Worm (Caenorhabditis elegans) whole organism, L4/young adult: ENCODE measurements around the gene Y17G7B.20.

Experiments used
- W03F9.2 ChIP-seq: fragments of 150-350 bp; optimal IDR thresholded peaks from 2 replicates; lab custom pipeline; 2014; ENCODE audit warnings: missing biosample characterization, missing genetic modification characterization
- dao-5 ChIP-seq: sonication (generic microtip); optimal IDR thresholded peaks from 2 replicates; lab custom pipeline; 2016; ENCODE audit warnings: missing genotype, missing genetic modification characterization, moderate library complexity, missing compliant biosample characterization
- him-1 ChIP-seq: sonication (generic microtip); optimal IDR thresholded peaks from 2 replicates; lab custom pipeline; 2016; ENCODE audit warnings: missing genotype, missing genetic modification reagents, missing genetic modification characterization, missing compliant biosample characterization

Y17G7B.20 gene

DNA sequence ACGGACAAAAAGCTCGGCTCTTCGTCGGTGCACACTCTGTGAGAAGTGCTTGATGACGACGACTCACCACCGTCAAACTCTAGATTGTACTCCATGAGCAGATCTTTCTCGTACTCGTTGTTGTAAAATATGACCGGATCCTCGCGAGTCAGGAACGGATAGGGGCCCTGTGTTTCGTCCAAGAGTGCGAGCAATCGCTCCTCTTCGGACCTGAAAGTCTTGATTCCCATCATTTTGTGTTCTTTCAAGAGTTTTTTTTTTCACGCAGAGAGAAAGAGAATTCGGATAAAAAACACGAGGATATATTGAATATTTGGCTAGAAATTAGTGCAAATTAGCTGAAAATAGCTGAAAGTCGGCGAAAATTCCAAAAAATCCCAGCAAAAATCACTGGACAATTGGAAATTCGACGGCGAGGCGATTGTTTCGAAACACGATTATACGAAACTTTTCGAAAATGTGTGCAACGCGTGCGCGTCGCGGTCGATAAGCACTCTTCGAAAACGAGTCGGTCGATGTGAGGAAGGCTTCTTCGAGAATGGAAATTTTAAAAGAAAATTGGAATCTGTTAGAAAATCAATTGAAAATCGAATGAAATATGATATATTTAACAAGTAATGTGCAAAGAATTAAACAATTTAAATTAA, at the start of gene Y17G7B.20, which contains the start of gene ash-2:
Y17G7B.20 (minus strand) TSS at position 396 of the 647 bp plus-strand sequence.
ash-2 (plus strand) TSS at position 390 of the 647 bp plus-strand sequence.
- TF ChIP-seq W03F9.2 (tag; lab: Kevin White, UChicago) = no peak
- TF ChIP-seq him-1 = no peak
- TF ChIP-seq dao-5 (tag; lab: Kevin White, UChicago) = no peak

ce11 chrII:12028707-12029106, 49.1 kb upstream of the Y17G7B.20 start:
- no peak for TF ChIP-seq W03F9.2 (tag; lab: Kevin White, UChicago)
- TF ChIP-seq him-1 = no peak
- no peak for TF ChIP-seq dao-5 (tag; lab: Kevin White, UChicago)

DNA sequence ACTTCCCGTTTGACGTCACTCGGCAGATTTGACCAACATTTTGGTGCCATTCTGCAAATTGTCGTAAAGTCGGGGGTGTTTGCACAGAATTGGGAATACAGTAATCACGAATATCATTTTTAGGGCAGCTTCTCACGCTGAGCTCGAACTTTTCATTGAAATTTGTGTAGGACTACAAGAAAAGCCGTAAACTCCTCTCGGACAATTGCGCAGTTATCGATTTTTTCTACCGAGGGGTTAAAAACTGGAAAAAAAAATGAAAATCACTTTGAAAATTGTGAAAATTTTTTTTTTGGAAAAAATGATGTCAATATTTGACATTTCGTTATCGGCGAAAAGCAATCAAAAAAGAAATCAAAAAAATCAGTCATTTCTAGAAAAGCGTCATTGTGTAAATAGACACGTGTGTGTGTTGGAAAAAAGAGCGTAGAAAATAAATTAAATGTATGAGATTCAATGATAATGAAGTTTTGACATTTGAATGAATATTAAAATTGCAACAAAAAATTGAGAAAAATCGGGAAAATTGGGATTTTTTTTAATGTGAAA, 48.1 kb upstream of the Y17G7B.20 start, which contains the start of gene Y17G7B.8:
Y17G7B.8 (minus strand) TSS at position 51 of the 549 bp plus-strand sequence.
- TF ChIP-seq him-1 (no peak), W03F9.2 (tag; lab: Kevin White, UChicago) (no peak), dao-5 (tag; lab: Kevin White, UChicago) (no peak)

DNA sequence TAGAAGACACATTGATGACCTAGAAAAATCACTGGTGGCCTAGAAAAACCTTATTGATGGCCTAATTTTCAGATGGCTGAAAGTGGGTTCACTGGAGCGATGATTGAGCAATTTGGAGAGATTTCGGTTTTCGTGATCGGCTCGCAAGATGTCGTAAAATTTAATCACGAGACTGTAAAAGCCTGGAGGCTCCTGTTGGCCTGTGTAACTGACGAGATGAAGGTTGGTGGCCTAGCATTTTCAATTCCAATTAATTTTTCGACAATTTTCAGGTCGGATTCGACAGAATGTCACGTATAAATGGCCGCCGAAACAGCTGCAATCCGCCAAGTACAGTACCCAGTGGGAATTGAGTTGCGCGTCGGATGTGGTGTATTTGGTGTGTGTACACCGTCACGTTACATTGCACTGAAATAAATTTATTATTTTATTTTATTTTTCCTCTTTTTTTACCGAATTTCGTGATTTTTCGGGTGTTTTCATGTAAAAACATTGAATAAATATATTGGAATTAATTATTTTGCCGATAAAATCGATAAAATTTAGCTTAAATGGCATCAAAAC, 43.8 kb upstream of the Y17G7B.20 start, which contains the start of gene Y17G7B.12:
Y17G7B.12 (plus strand) TSS at position 547 of the 564 bp plus-strand sequence.
- TF ChIP-seq dao-5 (tag; lab: Kevin White, UChicago) (no peak), W03F9.2 (tag; lab: Kevin White, UChicago) (no peak)

DNA sequence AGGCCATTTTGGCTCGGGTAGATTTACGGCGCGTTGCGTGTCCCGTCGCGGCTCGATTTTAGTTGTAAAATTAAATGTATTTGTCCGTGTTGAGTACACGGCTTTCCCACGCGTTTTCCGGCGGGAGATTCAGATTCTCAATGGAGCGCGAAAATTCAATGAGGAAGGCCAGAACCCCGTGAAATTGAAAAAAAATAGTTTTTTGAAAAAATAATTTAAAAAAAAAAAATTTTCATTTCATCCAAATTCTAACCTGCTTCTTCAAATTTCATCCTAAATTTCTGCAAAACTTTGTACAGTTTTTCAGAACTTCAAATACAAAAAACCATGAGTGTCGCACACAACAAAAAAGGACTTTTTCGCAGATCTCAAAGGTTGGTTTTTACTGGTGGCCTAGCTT, 29.1 kb upstream of the Y17G7B.20 start, which contains the start of gene glb-29:
glb-29 (plus strand) TSS at position 301 of the 400 bp plus-strand sequence.
- TF ChIP-seq him-1 (no peak), W03F9.2 (tag; lab: Kevin White, UChicago) (no peak), dao-5 (tag; lab: Kevin White, UChicago) (no peak)

DNA sequence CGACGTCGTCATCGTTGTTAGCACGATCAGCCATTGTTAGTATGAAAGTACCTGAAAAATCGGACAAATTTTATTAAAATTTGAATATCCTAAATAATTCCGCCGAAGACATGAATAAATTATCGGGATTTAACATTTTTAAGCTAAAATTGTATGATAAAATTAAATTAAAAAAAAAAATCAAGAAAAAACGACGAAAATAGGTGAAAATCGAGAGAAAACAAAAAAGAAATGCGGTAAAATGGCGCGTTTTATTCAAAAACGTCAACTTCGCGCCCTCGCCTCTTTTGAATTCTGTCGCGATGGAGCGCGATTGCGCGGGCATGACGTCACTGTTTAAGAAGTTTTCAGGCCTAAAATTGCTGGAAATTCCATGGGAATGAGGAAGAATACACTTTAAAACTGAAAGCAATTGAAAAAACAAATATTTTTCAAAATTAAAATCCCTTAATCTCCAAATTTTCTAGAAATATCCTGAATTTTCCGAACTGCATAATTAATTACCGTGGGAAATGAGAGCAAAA, 27.0 kb upstream of the Y17G7B.20 start, which contains the start of gene mcm-2:
mcm-2 (minus strand) TSS at position 51 of the 524 bp plus-strand sequence.
- TF ChIP-seq W03F9.2 (tag; lab: Kevin White, UChicago) (peak; percentile 70), him-1 (no peak)

ce11 chrII:12005981-12006380, 26.3 kb upstream of the Y17G7B.20 start:
- TF ChIP-seq dao-5 (tag; lab: Kevin White, UChicago) = no peak
- TF ChIP-seq W03F9.2 (tag; lab: Kevin White, UChicago) = no peak
- no peak for TF ChIP-seq him-1

DNA sequence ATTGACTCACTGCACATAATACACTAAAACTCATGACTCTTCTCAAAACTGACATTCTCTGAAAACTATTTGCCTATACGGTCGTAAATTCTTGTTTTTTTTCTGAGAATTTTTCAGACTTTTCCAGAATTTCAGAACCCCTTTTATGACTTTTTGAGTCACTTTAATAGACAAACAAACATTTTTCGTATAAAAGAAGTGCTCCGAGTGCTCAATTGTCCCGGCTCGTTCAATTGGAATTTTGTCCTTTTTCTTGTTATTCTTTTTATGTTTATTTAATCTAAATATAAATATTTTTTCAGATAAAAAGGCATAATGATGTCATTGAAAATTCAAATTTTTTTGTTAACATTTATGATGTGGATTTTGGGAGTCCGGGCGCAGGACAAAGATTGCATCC, 19.3 kb upstream of the Y17G7B.20 start, which contains the start of gene Y17G7B.23:
Y17G7B.23 (plus strand) TSS at position 301 of the 400 bp plus-strand sequence.
- no peak for TF ChIP-seq him-1

DNA sequence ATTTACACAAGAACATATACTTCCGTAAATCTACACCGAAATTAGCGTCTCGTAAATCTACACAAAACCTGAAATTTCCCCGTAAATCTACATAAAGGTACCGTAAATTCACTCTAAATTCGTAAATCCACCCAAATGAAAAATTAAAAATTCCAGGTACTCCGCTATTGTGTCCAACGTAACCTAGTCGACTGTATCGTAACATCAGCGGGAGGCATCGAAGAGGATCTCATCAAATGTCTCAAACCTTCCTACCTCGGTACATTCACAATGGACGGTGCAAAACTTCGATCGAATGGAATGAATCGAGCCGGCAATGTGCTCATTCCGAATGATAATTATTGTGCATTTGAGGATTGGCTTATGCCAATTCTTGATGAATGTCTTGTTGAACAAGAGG, 15.3 kb upstream of the Y17G7B.20 start:
- no peak for TF ChIP-seq him-1
- TF ChIP-seq W03F9.2 (tag; lab: Kevin White, UChicago) = no peak
- TF ChIP-seq dao-5 (tag; lab: Kevin White, UChicago) = no peak

- TF ChIP-seq him-1 (no peak), dao-5 (tag; lab: Kevin White, UChicago) (no peak), W03F9.2 (tag; lab: Kevin White, UChicago) (no peak)
These were observed 13.1 kb upstream of the Y17G7B.20 start, which contains the start of gene dhps-1 for ce11 chrII:11992701-11993100. Gene dhps-1 (plus strand): TSS chrII:11993001.

DNA sequence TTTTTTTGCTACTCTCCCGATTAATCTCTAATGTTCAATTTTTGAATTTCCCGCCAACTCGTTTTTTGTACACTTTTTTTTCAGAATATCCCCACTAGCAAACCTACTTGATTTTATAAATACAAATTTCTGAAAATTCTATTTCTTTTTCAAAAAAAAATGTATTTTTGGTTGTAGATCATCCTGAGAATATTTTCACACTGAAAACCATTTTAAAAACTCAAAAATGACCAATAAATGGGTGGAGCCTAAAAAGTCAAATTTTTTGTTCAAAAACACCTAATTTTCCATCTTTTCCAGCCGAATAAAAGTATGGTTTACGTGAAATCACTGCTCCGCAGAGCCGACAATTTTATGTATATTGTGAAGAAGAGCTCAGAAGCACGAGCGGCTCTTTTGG, 9.1 kb upstream of the Y17G7B.20 start, which contains the start of gene Y17G7B.3:
Y17G7B.3 (plus strand) TSS at position 301 of the 400 bp plus-strand sequence.
- TF ChIP-seq him-1 (no peak), W03F9.2 (tag; lab: Kevin White, UChicago) (no peak), dao-5 (tag; lab: Kevin White, UChicago) (no peak)

ce11 chrII:11980110-11980509, 466 bp upstream of the Y17G7B.20 start:
- TF ChIP-seq dao-5 (tag; lab: Kevin White, UChicago) (no peak), him-1 (peak; percentile 72), W03F9.2 (tag; lab: Kevin White, UChicago) (peak; percentile 93)

- TF ChIP-seq dao-5 (tag; lab: Kevin White, UChicago) (no peak), W03F9.2 (tag; lab: Kevin White, UChicago) (no peak), him-1 (no peak)
These were observed 724 bp downstream of the Y17G7B.20 start for ce11 chrII:11978920-11979319.

- no peak for TF ChIP-seq W03F9.2 (tag; lab: Kevin White, UChicago)
- no peak for TF ChIP-seq him-1
- no peak for TF ChIP-seq dao-5 (tag; lab: Kevin White, UChicago)
These were observed 1.2 kb downstream of the Y17G7B.20 start for ce11 chrII:11978478-11978877.
